Fruit fly (Drosophila melanogaster) whole organism, embryonic: ENCODE results near the gene dpy.

ENCODE experiments used
- Atf-2 ChIP-seq: fragments of 200-800 bp; sonication (Bioruptor generic); optimal IDR thresholded peaks from 2 replicates; lab custom pipeline; 2016; ENCODE audit warnings: missing biosample characterization, missing genetic modification characterization
- CG10959 ChIP-seq: fragments of 200-800 bp; sonication (Bioruptor generic); IDR thresholded peaks from 2 replicates; pipeline ENCODE4 v1.3.6; 2022; ENCODE audit warnings: missing biosample characterization, missing genetic modification characterization
- CG11247 ChIP-seq: fragments of 200-800 bp; sonication (Bioruptor generic); IDR thresholded peaks from 2 replicates; pipeline ENCODE4 v1.3.6; 2022; ENCODE audit warnings: missing biosample characterization, missing genetic modification characterization
- CG12299 ChIP-seq: fragments of 200-800 bp; sonication (Bioruptor generic); optimal IDR thresholded peaks from 2 replicates; lab custom pipeline; 2018; ENCODE audit warnings: missing biosample characterization, mild to moderate bottlenecking, missing genetic modification characterization
- CG12391 ChIP-seq: fragments of 200-800 bp; sonication (Bioruptor generic); optimal IDR thresholded peaks from 3 replicates; lab custom pipeline; 2018; ENCODE audit warnings: missing biosample characterization, mild to moderate bottlenecking, missing genetic modification characterization, moderate library complexity
- CG14965 ChIP-seq: fragments of 200-800 bp; sonication (Bioruptor generic); optimal IDR thresholded peaks from 2 replicates; lab custom pipeline; 2016; ENCODE audit warnings: missing biosample characterization, missing genetic modification characterization, borderline replicate concordance
- CG15011 ChIP-seq: fragments of 200-800 bp; sonication (Bioruptor generic); optimal IDR thresholded peaks from 3 replicates; lab custom pipeline; 2018; ENCODE audit warnings: missing biosample characterization, mild to moderate bottlenecking, missing genetic modification characterization
- CG15269 ChIP-seq: fragments of 200-800 bp; sonication (Bioruptor generic); optimal IDR thresholded peaks from 2 replicates; lab custom pipeline; 2018; ENCODE audit warnings: missing biosample characterization, mild to moderate bottlenecking, missing genetic modification characterization, moderate library complexity
- CG15514 ChIP-seq: fragments of 200-800 bp; sonication (Bioruptor generic); optimal IDR thresholded peaks from 3 replicates; lab custom pipeline; 2017; ENCODE audit warnings: missing biosample characterization, missing genetic modification characterization, mild to moderate bottlenecking, moderate library complexity, missing genetic modification reagents
- CG1602 ChIP-seq: fragments of 200-800 bp; sonication (Bioruptor generic); optimal IDR thresholded peaks from 3 replicates; lab custom pipeline; 2016; ENCODE audit warnings: missing biosample characterization, missing genetic modification characterization
- CG17186 ChIP-seq: fragments of 200-800 bp; sonication (Bioruptor generic); optimal IDR thresholded peaks from 3 replicates; lab custom pipeline; 2017; ENCODE audit warnings: missing biosample characterization, missing genetic modification reagents, missing genetic modification characterization
- CG2129 ChIP-seq: fragments of 200-800 bp; sonication (Bioruptor generic); IDR thresholded peaks from 2 replicates; pipeline ENCODE4 v1.3.6; 2022; ENCODE audit warnings: missing biosample characterization, missing genetic modification characterization; ENCODE audit not compliant: partially characterized antibody
- CG42726 ChIP-seq: fragments of 200-800 bp; sonication (Bioruptor generic); IDR thresholded peaks from 2 replicates; pipeline ENCODE4 v1.3.6; 2022; ENCODE audit warnings: missing biosample characterization, missing genetic modification characterization; ENCODE audit not compliant: partially characterized antibody
- CG43689 ChIP-seq: fragments of 200-800 bp; sonication (Bioruptor generic); IDR thresholded peaks from 2 replicates; pipeline ENCODE4 v1.3.6; 2022; ENCODE audit warnings: missing biosample characterization, missing genetic modification characterization
- CG4424 ChIP-seq: fragments of 200-800 bp; sonication (Bioruptor generic); optimal IDR thresholded peaks from 3 replicates; lab custom pipeline; 2016; ENCODE audit warnings: missing biosample characterization, missing genetic modification characterization
- CG6683 ChIP-seq: fragments of 200-800 bp; sonication (Bioruptor generic); optimal IDR thresholded peaks from 2 replicates; lab custom pipeline; 2017; ENCODE audit warnings: missing biosample characterization, mild to moderate bottlenecking, missing genetic modification characterization, missing genetic modification reagents
- CG8924 ChIP-seq: fragments of 200-800 bp; optimal IDR thresholded peaks from 3 replicates; lab custom pipeline; 2019; ENCODE audit warnings: missing biosample characterization, mild to moderate bottlenecking, missing genetic modification characterization, moderate library complexity
- Dfd ChIP-seq, 2 experiments: fragments of >200 bp; optimal IDR thresholded peaks; 2 replicates each; lab custom pipeline; 2017; ENCODE audit warnings: missing biosample characterization in 2 of 2, missing genetic modification characterization in 2 of 2
- Ets97D ChIP-seq: fragments of 200-800 bp; sonication (Bioruptor generic); optimal IDR thresholded peaks from 3 replicates; lab custom pipeline; 2016; ENCODE audit warnings: missing biosample characterization, missing genetic modification characterization
- Gsc ChIP-seq: fragments of 200-800 bp; sonication (Bioruptor generic); IDR thresholded peaks from 2 replicates; pipeline ENCODE4 v1.3.6; 2022; ENCODE audit warnings: missing biosample characterization, missing genetic modification characterization
- HmgD ChIP-seq: fragments of 200-800 bp; sonication (Bioruptor generic); optimal IDR thresholded peaks from 3 replicates; lab custom pipeline; 2016; ENCODE audit warnings: missing biosample characterization, missing genetic modification characterization
- Hmr ChIP-seq: fragments of 200-800 bp; sonication (Bioruptor generic); optimal IDR thresholded peaks from 3 replicates; lab custom pipeline; 2017; ENCODE audit warnings: mild to moderate bottlenecking, missing biosample characterization, missing genetic modification reagents, missing genetic modification characterization
- Kr ChIP-seq: fragments of 200-800 bp; sonication (Bioruptor generic); optimal IDR thresholded peaks from 2 replicates; lab custom pipeline; 2017; ENCODE audit warnings: missing biosample characterization, mild to moderate bottlenecking, missing genetic modification characterization
- Mrtf ChIP-seq: fragments of 200-800 bp; sonication (Bioruptor generic); IDR thresholded peaks from 3 replicates; pipeline ENCODE4 v1.3.6; 2022; ENCODE audit warnings: missing biosample characterization, missing genetic modification characterization
- NC2α ChIP-seq: fragments of 200-800 bp; sonication (Bioruptor generic); optimal IDR thresholded peaks from 2 replicates; lab custom pipeline; 2016; ENCODE audit warnings: missing biosample characterization, missing genetic modification characterization
- NK7.1 ChIP-seq: fragments of 200-800 bp; sonication (Bioruptor generic); optimal IDR thresholded peaks from 3 replicates; lab custom pipeline; 2016; ENCODE audit warnings: missing biosample characterization, missing genetic modification characterization
- Nf-YB ChIP-seq: fragments of 200-800 bp; sonication (Bioruptor generic); optimal IDR thresholded peaks from 3 replicates; lab custom pipeline; 2019; ENCODE audit warnings: missing biosample characterization, mild to moderate bottlenecking, missing genetic modification characterization, moderate library complexity
- Oli ChIP-seq: fragments of 200-800 bp; sonication (Bioruptor generic); optimal IDR thresholded peaks from 2 replicates; lab custom pipeline; 2018; ENCODE audit warnings: missing biosample characterization, mild to moderate bottlenecking, missing genetic modification characterization, moderate library complexity
- Xbp1 ChIP-seq: fragments of 200-800 bp; sonication (Bioruptor generic); optimal IDR thresholded peaks from 3 replicates; lab custom pipeline; 2016; ENCODE audit warnings: missing biosample characterization, mild to moderate bottlenecking, missing genetic modification characterization
- ato ChIP-seq: fragments of 200-800 bp; sonication (Bioruptor generic); IDR thresholded peaks from 2 replicates; pipeline ENCODE4 v1.3.6; 2022; ENCODE audit warnings: missing biosample characterization, missing genetic modification characterization; ENCODE audit not compliant: partially characterized antibody
- crc ChIP-seq: fragments of 200-800 bp; sonication (Bioruptor generic); optimal IDR thresholded peaks from 2 replicates; lab custom pipeline; 2016; ENCODE audit warnings: missing biosample characterization, missing genetic modification characterization
- crol ChIP-seq: fragments of 200-800 bp; sonication (Bioruptor generic); IDR thresholded peaks from 2 replicates; pipeline ENCODE4 v1.3.6; 2022; ENCODE audit warnings: missing biosample characterization, missing genetic modification characterization
- crp ChIP-seq, 2 experiments: fragments of 200-800 bp; sonication (Bioruptor generic); optimal IDR thresholded peaks; 2 replicates in 1 of 2; 3 replicates in 1 of 2; lab custom pipeline; 2017; ENCODE audit warnings: missing biosample characterization in 2 of 2, missing genetic modification characterization in 2 of 2, mild to moderate bottlenecking in 1 of 2, moderate library complexity in 1 of 2
- fru ChIP-seq: fragments of >200 bp; optimal IDR thresholded peaks from 2 replicates; lab custom pipeline; 2017
- fu2 ChIP-seq: fragments of 200-800 bp; sonication (Bioruptor generic); optimal IDR thresholded peaks from 2 replicates; lab custom pipeline; 2016; ENCODE audit warnings: missing biosample characterization, missing genetic modification characterization
- gfzf ChIP-seq: fragments of 200-800 bp; sonication (Bioruptor generic); optimal IDR thresholded peaks from 2 replicates; lab custom pipeline; 2016; ENCODE audit warnings: missing biosample characterization, mild to moderate bottlenecking, missing genetic modification characterization, moderate library complexity
- gt ChIP-seq: fragments of 200-800 bp; sonication (Bioruptor generic); IDR thresholded peaks from 2 replicates; pipeline ENCODE4 v1.3.6; 2022; ENCODE audit warnings: missing biosample characterization, missing genetic modification characterization
- h ChIP-seq: fragments of >200 bp; optimal IDR thresholded peaks from 2 replicates; lab custom pipeline; 2017
- hth ChIP-seq: fragments of >200 bp; optimal IDR thresholded peaks from 2 replicates; lab custom pipeline; 2017; ENCODE audit warnings: inconsistent platforms
- ind ChIP-seq: fragments of 200-800 bp; sonication (Bioruptor generic); optimal IDR thresholded peaks from 3 replicates; lab custom pipeline; 2016; ENCODE audit warnings: missing biosample characterization, missing genetic modification characterization
- klu ChIP-seq: fragments of 200-800 bp; sonication (Bioruptor generic); IDR thresholded peaks from 2 replicates; pipeline ENCODE4 v1.3.6; 2022; ENCODE audit warnings: missing biosample characterization, missing genetic modification characterization
- nerfin-1 ChIP-seq: fragments of 200-800 bp; sonication (Bioruptor generic); optimal IDR thresholded peaks from 3 replicates; lab custom pipeline; 2019; ENCODE audit warnings: missing biosample characterization, mild to moderate bottlenecking, missing genetic modification characterization, moderate library complexity
- pb ChIP-seq: fragments of 200-800 bp; sonication (Bioruptor generic); optimal IDR thresholded peaks from 3 replicates; lab custom pipeline; 2016; ENCODE audit warnings: missing biosample characterization, missing genetic modification characterization
- pho ChIP-seq: fragments of 200-800 bp; sonication (Bioruptor generic); optimal IDR thresholded peaks from 2 replicates; lab custom pipeline; 2016; ENCODE audit warnings: missing biosample characterization, missing genetic modification characterization
- phol ChIP-seq: fragments of 200-800 bp; sonication (Bioruptor generic); optimal IDR thresholded peaks from 3 replicates; lab custom pipeline; 2018; ENCODE audit warnings: missing biosample characterization, mild to moderate bottlenecking, missing genetic modification characterization, moderate library complexity
- pita ChIP-seq: fragments of 200-800 bp; sonication (Bioruptor generic); optimal IDR thresholded peaks from 2 replicates; lab custom pipeline; 2017; ENCODE audit warnings: missing biosample characterization, mild to moderate bottlenecking, missing genetic modification characterization
- ranshi ChIP-seq: fragments of 200-800 bp; sonication (Bioruptor generic); IDR thresholded peaks from 2 replicates; pipeline ENCODE4 v1.3.6; 2022; ENCODE audit warnings: missing biosample characterization, missing genetic modification characterization
- sima ChIP-seq: fragments of 200-800 bp; sonication (Bioruptor generic); optimal IDR thresholded peaks from 2 replicates; lab custom pipeline; 2016; ENCODE audit warnings: missing biosample characterization, missing genetic modification characterization
- sug ChIP-seq: fragments of 200-800 bp; optimal IDR thresholded peaks from 2 replicates; lab custom pipeline; 2019; ENCODE audit warnings: missing biosample characterization, mild to moderate bottlenecking, missing genetic modification characterization, moderate library complexity
- toy ChIP-seq: fragments of 200-800 bp; sonication (Bioruptor generic); IDR thresholded peaks from 2 replicates; pipeline ENCODE4 v1.3.6; 2022; ENCODE audit warnings: missing biosample characterization, missing genetic modification characterization
- yki ChIP-seq: fragments of >200 bp; optimal IDR thresholded peaks from 3 replicates; lab custom pipeline; 2018
- zfh1 ChIP-seq: fragments of 200-800 bp; sonication (Bioruptor generic); IDR thresholded peaks from 3 replicates; pipeline ENCODE4 v1.3.6; 2022; ENCODE audit warnings: missing biosample characterization, missing genetic modification characterization

The dpy gene

DNA sequence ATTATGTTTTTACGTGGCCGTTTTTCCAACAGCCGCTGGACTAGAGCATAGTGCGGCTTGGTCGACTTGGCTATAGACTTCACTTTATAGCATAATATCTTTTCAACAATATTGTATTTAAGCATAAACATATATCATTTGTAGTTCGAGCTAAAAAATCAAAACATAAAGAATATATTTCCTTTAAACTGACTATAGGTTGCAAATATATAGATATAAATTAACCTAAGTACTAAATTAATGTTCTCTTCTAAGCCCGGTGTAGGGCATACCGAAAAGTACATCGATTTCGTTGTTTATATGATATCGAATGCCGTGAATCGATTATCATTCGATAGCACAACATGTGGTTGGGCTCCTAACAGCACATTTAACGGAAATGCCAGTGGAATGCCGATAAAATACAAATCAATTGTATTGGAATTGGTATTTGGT is 165.5 kb downstream of the dpy start, which contains the start of gene MFS18 (continued):
- TF ChIP-seq pita (GFP tag; lab: Kevin White, UChicago), result no peak
- peak; percentile 96 for TF ChIP-seq klu (GFP tag; lab: Robert Waterston, UW)
- peak; percentile 96 for TF ChIP-seq CG43689
- peak; percentile 99 for TF ChIP-seq phol (tag; lab: Kevin White, UChicago)
- TF ChIP-seq zfh1 (GFP tag; lab: Robert Waterston, UW), result peak; percentile 99
- peak; percentile 95 for TF ChIP-seq Oli
- peak; percentile 99 for TF ChIP-seq ind (GFP tag; lab: Kevin White, UChicago)
- TF ChIP-seq h (lab: Kevin White, UChicago), result no peak
- no peak for TF ChIP-seq Kr (GFP tag; lab: Kevin White, UChicago)
- peak; percentile 96 for TF ChIP-seq gt (GFP tag; lab: Robert Waterston, UW)
- TF ChIP-seq pho (GFP tag; lab: Kevin White, UChicago), result peak; percentile 87
- peak; percentile 92 for TF ChIP-seq crc
- no peak for TF ChIP-seq CG42726 (GFP tag; lab: Robert Waterston, UW)
- TF ChIP-seq NK7.1, result peak; percentile 92
- TF ChIP-seq CG15514 (GFP tag; lab: Kevin White, UChicago), result peak; percentile 94
- TF ChIP-seq yki, result no peak
- peak; percentile 97 for TF ChIP-seq Gsc
- peak; percentile 80 for TF ChIP-seq fu2 (GFP tag; lab: Kevin White, UChicago)
- TF ChIP-seq CG15269 (tag; lab: Kevin White, UChicago), result peak; percentile 95
- TF ChIP-seq CG4424, result peak; percentile 99
- peak; percentile 98 for TF ChIP-seq CG12391
- TF ChIP-seq Nf-YB (GFP tag; lab: Kevin White, UChicago), result peak; percentile 84
- peak; percentile 92 for TF ChIP-seq ato
- TF ChIP-seq CG12299, result peak; percentile 92
- TF ChIP-seq crp (GFP tag; optimal IDR thresholded peaks at IDR 0.05; lab: Kevin White, UChicago), result peak; percentile 56 to 77
- TF ChIP-seq Dfd (GFP tag; optimal IDR thresholded peaks at IDR 0.05; lab: Kevin White, UChicago), result no peak
- TF ChIP-seq sug, result peak; percentile 82
- TF ChIP-seq CG10959 (GFP tag; lab: Robert Waterston, UW), result peak; percentile 98
- peak; percentile 97 for TF ChIP-seq Hmr (GFP tag; lab: Kevin White, UChicago)
- peak; percentile 96 for TF ChIP-seq toy (GFP tag; lab: Robert Waterston, UW)
- TF ChIP-seq ranshi (GFP tag; lab: Robert Waterston, UW), result peak; percentile 99
- peak; percentile 97 for TF ChIP-seq CG15011 (GFP tag; lab: Kevin White, UChicago)
- TF ChIP-seq HmgD (GFP tag; lab: Kevin White, UChicago), result peak; percentile 6
- no peak for TF ChIP-seq CG14965 (GFP tag; lab: Kevin White, UChicago)
- peak; percentile 93 for TF ChIP-seq CG8924
- peak; percentile 97 for TF ChIP-seq CG1602
- TF ChIP-seq crol (GFP tag; lab: Robert Waterston, UW), result peak; percentile 82
- TF ChIP-seq fru, result no peak
- TF ChIP-seq sima, result peak; percentile 14
- TF ChIP-seq pb (GFP tag; lab: Kevin White, UChicago), result peak; percentile 88
- no peak; the same call in 1 of the 2 replicates for TF ChIP-seq CG2129 (GFP tag; lab: Robert Waterston, UW)
- TF ChIP-seq Ets97D (GFP tag; lab: Kevin White, UChicago), result peak; percentile 96
- TF ChIP-seq nerfin-1, result peak; percentile 95
- peak; percentile 96 for TF ChIP-seq Mrtf (GFP tag; lab: Robert Waterston, UW)
- peak; percentile 30 for TF ChIP-seq gfzf
- no peak for TF ChIP-seq hth (lab: Kevin White, UChicago)
- peak; percentile 92 for TF ChIP-seq CG17186 (GFP tag; lab: Kevin White, UChicago)
- peak; percentile 98 for TF ChIP-seq Xbp1 (GFP tag; lab: Kevin White, UChicago)
- peak; percentile 97 for TF ChIP-seq CG11247
- peak; percentile 97 for TF ChIP-seq CG6683 (GFP tag; lab: Kevin White, UChicago)
- TF ChIP-seq NC2α (GFP tag; lab: Kevin White, UChicago), result peak; percentile 66
- peak; percentile 95 for TF ChIP-seq Atf-2
